Fruit fly (Drosophila melanogaster) Kc167 (cell line): ENCODE data around the gene Dnaaf5.

Experiments used
- Myc ChIP-seq: fragments of >200 bp; optimal IDR thresholded peaks from 2 replicates; lab custom pipeline; 2017; ENCODE audit warnings: missing external identifiers
- Sin3A ChIP-seq: fragments of >200 bp; optimal IDR thresholded peaks from 2 replicates; lab custom pipeline; 2018; ENCODE audit warnings: missing external identifiers
- h ChIP-seq: fragments of >200 bp; optimal IDR thresholded peaks from 3 replicates; lab custom pipeline; 2018; ENCODE audit warnings: missing external identifiers
- insv ChIP-seq: fragments of >200 bp; optimal IDR thresholded peaks from 3 replicates; lab custom pipeline; 2018; ENCODE audit warnings: missing external identifiers
- psq ChIP-seq: fragments of >200 bp; optimal IDR thresholded peaks from 2 replicates; lab custom pipeline; 2017; ENCODE audit warnings: missing external identifiers
- ttk ChIP-seq: sonication (Bioruptor generic); optimal IDR thresholded peaks from 2 replicates; lab custom pipeline; 2017; ENCODE audit warnings: missing external identifiers

Gene Dnaaf5

DNA sequence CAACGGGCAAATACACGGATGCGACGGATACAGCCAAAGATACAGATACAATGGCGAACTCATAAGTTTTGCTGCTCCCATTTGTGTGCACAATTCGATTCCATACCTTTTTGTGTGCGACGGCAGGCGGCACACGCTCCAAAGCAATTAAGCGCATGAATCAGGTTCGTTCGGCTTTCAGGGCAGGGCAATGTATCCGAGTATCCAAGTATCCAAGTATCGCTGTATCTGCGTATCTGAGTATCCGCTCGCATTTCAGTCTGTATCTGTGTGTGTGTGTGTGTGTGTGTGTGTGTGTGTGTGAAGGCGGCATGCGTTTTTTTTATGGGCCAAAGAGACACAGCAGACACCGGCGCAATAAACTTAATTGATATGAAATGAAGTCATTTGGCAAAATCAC is 1.6 kb upstream of the Dnaaf5 start:
- TF ChIP-seq insv (lab: Kevin White, UChicago), result no peak
- no peak for TF ChIP-seq psq (lab: Kevin White, UChicago)
- no peak for TF ChIP-seq ttk (lab: Kevin White, UChicago)
- TF ChIP-seq Sin3A (lab: Kevin White, UChicago), result no peak
- TF ChIP-seq h (lab: Kevin White, UChicago), result no peak
- no peak for TF ChIP-seq Myc (lab: Kevin White, UChicago)

DNA sequence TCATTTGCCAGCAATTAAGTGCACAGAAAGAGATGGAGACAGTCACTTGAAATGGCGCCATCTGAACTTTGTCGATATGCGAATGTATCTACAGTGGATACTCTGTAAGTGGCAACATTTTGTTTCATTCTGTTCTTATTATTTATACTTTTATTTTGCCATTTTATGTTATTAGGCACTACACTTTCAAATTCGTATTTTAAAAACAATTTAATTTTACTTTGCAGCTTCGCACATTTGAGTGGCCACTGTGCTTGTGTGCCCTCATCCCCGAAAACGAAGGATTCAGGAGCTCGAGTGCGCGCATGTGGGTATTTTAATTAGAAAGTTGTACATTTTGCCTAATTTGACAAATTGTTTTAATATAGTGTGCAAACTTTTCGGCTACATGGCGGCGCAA is 4.2 kb downstream of the Dnaaf5 start:
- no peak for TF ChIP-seq Sin3A (lab: Kevin White, UChicago)
- no peak for TF ChIP-seq h (lab: Kevin White, UChicago)
- no peak for TF ChIP-seq Myc (lab: Kevin White, UChicago)
- no peak for TF ChIP-seq psq (lab: Kevin White, UChicago)
- TF ChIP-seq insv (lab: Kevin White, UChicago), result no peak
- no peak for TF ChIP-seq ttk (lab: Kevin White, UChicago)

DNA sequence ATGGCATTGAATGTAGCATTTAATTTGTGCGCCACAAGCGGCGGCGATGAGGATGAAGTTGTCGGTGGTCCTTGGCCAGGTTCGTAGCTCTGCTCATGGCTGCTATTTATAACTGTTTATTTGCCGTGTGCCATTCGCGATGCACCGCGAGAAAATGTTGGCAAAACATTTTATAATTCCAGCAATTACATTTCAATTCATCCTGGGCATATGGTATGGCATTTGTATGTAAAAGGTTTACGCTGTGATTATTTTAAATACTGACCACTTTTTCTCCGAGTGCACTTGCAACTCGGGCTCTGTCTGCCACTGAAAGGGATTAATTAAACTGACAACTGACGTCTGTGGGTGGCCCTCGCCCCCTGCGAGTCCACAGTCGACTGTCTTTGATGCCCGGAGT is 5.0 kb downstream of the Dnaaf5 start:
- TF ChIP-seq Sin3A (lab: Kevin White, UChicago) (no peak), insv (lab: Kevin White, UChicago) (no peak)

DNA sequence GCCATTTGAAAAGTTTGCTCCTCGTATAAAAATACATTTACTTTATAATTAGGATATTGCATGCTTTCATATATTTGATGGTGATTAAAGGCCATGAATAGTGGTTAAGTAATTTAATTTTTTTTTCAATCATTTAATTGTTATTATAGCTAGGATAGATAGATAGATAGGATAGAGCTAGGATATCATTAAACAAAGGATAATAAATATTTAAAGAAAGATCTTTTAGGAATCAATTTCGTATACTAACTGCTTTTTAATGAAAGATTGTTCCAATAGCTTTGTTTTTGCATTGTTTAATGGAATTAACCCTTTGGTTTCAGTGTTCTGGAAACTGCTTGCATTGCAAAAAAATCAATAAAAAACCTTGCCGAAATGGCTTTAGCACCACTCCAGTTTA is 7.0 kb downstream of the Dnaaf5 start:
- TF ChIP-seq ttk (lab: Kevin White, UChicago) (no peak), Sin3A (lab: Kevin White, UChicago) (no peak), Myc (lab: Kevin White, UChicago) (no peak), insv (lab: Kevin White, UChicago) (no peak), h (lab: Kevin White, UChicago) (no peak), psq (lab: Kevin White, UChicago) (no peak)

DNA sequence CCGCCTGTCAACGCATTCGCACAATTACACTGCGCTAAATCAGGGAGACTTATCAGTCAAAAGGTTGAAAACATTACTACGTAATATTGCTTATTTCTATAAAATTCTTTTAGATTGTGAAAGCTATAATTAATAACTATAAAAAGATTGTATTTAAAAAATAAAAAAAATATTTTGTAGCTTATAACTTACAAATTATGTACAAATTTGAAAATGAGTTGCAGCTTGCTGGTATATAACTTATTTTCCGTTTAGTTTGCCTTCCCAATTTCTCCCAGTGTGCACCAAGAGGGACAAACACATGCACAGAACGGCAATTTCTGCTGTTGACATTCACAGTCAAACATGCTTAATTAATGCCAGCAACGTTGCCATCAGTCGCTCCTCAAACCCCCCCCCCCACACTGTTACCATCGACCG is 7.8 kb downstream of the Dnaaf5 start:
- TF ChIP-seq Myc (lab: Kevin White, UChicago) (no peak), ttk (lab: Kevin White, UChicago) (no peak), Sin3A (lab: Kevin White, UChicago) (no peak), insv (lab: Kevin White, UChicago) (no peak), h (lab: Kevin White, UChicago) (no peak), psq (lab: Kevin White, UChicago) (no peak)

DNA sequence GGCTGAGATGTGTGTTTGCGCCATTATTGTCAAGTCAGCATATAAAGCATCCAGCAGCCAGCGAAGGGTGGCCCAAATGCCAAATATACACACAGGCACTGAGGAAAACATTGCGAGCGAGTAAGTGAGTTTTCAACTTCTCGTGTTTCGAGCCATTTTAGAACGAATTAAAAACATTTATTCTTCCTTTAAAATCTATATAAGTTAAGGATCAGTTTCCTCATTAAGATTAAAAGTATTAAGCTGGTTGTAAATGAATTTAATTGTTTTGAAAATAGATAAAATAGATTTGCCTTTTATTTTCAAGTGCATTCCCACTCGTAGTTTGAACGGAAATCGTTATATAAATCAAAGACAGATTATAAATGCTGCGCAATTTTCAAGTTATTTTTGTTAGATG is 10.2 kb downstream of the Dnaaf5 start:
- TF ChIP-seq psq (lab: Kevin White, UChicago) (no peak), insv (lab: Kevin White, UChicago) (no peak), Sin3A (lab: Kevin White, UChicago) (no peak), Myc (lab: Kevin White, UChicago) (no peak), h (lab: Kevin White, UChicago) (no peak), ttk (lab: Kevin White, UChicago) (no peak)

DNA sequence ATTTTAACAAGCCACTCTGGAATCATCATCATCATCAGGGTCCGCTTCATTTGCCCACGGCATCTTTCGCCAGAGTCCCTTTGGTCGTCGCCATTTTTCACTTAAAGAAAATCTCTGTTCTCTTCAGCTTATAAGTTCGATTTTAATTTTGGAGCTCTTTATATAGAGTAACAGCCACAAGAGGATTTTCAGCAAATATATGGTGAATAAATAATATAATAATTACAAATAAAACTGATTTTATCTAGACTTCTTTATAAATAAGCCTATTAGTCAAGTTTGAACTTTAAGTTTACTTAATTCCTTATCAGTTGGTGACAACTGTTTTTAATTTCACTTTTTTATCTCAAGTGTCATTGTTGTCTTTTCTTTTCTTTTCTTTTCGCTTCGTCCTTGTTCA is 13.1 kb downstream of the Dnaaf5 start:
- TF ChIP-seq insv (lab: Kevin White, UChicago) (no peak), ttk (lab: Kevin White, UChicago) (no peak), Sin3A (lab: Kevin White, UChicago) (no peak), psq (lab: Kevin White, UChicago) (no peak), Myc (lab: Kevin White, UChicago) (no peak), h (lab: Kevin White, UChicago) (no peak)

DNA sequence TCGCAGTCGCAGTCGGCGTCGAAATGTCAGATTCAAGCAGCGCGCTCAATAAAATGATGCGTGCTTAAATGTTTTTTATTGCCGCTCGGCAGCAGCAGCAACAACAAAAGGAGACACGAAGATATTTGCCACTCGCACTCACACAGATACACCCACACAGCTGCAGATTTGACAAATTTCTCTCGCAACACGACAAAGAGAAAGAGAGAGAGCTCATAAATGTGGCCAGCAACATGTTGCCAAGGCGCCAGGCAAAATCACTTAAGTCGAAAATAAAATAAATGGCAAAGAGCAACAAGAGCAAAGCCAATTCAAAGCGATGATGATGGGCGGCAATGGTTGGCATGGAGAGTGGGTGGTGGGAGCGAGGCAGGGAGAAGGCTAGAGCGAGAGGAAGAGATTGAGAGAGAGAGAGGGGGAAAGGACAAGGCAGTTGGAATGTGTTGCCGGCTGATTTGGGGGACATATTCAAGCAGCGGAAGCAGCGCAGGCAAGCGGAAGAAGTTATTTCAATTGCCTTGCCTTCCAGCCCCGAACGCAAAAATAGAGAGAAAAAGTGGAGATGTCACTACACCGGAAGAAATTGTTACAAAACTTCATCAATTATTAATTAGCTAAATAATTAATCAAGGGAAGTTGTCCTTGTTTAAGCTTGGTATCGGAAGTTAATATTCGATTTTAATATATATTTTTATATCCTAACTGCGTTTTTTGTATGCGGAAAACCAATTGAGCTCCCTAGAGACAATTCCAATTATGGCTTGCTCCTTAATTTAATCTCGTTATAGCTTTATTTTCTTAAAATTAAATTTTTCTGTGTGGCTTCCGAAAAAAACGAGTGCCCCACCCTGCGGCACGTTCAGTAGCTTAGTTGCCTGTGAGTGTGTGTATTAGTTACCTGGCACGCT is 14.5 kb downstream of the Dnaaf5 start:
- TF ChIP-seq psq (lab: Kevin White, UChicago), result no peak
- no peak for TF ChIP-seq h (lab: Kevin White, UChicago)
- TF ChIP-seq insv (lab: Kevin White, UChicago), result no peak
- TF ChIP-seq ttk (lab: Kevin White, UChicago), result no peak
- TF ChIP-seq Myc (lab: Kevin White, UChicago), result no peak

DNA sequence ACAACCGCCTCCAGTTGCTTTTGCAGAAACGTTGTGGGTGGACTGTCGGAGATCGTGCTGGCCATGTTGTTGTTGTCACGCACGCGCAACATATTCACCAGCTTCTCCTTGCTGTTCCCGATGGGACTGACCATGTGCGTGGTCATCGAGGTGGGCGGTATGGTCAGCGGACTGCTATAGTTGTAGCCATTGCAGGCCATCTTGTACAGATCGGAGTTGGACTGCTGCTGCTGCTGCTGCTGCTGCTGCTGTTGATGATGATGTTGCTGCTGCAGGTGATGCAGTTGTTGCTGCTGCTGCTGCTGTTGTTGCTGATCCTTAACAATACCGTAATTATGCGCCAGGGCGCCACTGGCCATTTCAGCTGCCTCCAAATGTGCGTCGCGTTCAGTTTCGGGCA is 16.8 kb downstream of the Dnaaf5 start:
- TF ChIP-seq ttk (lab: Kevin White, UChicago), result no peak
- TF ChIP-seq psq (lab: Kevin White, UChicago), result no peak
- no peak for TF ChIP-seq h (lab: Kevin White, UChicago)
- TF ChIP-seq Sin3A (lab: Kevin White, UChicago), result no peak
- TF ChIP-seq insv (lab: Kevin White, UChicago), result no peak
- no peak for TF ChIP-seq Myc (lab: Kevin White, UChicago)

DNA sequence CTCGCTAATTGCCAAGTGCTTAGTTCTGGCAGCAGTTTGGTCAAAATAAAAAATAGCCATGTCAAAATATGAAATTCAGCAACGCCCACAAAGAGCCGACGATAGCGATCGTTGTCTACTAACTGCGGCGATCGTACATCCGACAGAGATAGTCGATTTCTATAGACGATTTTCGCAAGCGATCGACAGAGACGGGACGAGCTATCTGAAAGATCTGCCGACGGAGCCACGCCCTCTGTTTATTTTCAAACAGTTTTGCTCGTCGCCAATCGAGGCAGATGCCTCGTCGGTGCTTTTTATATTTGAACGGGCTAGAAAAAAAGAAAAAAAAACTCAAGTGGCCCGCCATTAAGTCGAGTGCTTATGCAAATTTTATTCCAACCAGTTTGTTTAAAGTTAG is 26.1 kb downstream of the Dnaaf5 start:
- no peak for TF ChIP-seq Myc (lab: Kevin White, UChicago)
- no peak for TF ChIP-seq insv (lab: Kevin White, UChicago)

DNA sequence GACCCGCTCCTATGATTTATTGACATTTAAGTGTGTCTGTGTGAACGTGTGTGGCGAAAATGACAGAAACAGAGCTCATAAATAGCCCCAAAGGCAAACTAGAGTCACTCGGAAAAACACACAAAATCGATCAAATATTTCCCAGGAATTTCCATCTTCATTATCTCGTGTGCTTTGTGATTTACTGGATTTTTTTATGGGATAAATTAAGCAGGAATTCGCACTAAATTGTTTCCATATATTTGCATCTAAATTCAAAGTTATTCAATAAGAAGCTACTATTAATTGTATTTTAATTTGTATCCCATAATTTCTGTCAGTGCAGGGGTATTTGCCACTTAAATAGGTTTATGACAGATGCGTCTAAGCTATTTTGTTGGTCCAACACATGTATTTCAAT is 28.9 kb downstream of the Dnaaf5 start:
- no peak for TF ChIP-seq Myc (lab: Kevin White, UChicago)
- no peak for TF ChIP-seq insv (lab: Kevin White, UChicago)
- no peak for TF ChIP-seq Sin3A (lab: Kevin White, UChicago)
- TF ChIP-seq psq (lab: Kevin White, UChicago), result no peak
- TF ChIP-seq h (lab: Kevin White, UChicago), result no peak
- no peak for TF ChIP-seq ttk (lab: Kevin White, UChicago)

DNA sequence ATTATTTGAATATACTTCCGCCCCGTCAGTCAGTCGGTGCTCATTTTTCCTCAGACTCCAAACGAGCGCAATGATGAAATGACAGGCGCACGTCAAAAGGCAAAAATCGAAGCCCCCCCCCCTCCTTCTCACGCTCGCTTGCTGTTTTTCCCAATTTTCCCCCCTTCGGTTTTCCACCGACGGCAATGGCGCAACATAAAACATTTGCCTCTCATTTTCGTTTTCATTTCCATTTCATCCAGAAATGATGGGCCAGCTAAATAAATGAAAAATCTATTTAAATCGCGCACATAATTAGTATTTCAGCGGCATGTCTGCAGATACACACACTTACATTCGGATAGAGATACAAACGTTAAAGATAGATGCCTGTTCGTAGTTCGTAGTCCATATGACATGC is 30.1 kb downstream of the Dnaaf5 start:
- TF ChIP-seq psq (lab: Kevin White, UChicago), result no peak
- no peak for TF ChIP-seq ttk (lab: Kevin White, UChicago)
- no peak for TF ChIP-seq insv (lab: Kevin White, UChicago)
- no peak for TF ChIP-seq Myc (lab: Kevin White, UChicago)
- no peak for TF ChIP-seq h (lab: Kevin White, UChicago)
- no peak for TF ChIP-seq Sin3A (lab: Kevin White, UChicago)
